Fruit fly (Drosophila melanogaster): ENCODE results near the gene Polr2A.
A peak's percentile ranks its signal among the peaks of the same experiment; 100 is the strongest.

Gene Polr2A

DNA sequence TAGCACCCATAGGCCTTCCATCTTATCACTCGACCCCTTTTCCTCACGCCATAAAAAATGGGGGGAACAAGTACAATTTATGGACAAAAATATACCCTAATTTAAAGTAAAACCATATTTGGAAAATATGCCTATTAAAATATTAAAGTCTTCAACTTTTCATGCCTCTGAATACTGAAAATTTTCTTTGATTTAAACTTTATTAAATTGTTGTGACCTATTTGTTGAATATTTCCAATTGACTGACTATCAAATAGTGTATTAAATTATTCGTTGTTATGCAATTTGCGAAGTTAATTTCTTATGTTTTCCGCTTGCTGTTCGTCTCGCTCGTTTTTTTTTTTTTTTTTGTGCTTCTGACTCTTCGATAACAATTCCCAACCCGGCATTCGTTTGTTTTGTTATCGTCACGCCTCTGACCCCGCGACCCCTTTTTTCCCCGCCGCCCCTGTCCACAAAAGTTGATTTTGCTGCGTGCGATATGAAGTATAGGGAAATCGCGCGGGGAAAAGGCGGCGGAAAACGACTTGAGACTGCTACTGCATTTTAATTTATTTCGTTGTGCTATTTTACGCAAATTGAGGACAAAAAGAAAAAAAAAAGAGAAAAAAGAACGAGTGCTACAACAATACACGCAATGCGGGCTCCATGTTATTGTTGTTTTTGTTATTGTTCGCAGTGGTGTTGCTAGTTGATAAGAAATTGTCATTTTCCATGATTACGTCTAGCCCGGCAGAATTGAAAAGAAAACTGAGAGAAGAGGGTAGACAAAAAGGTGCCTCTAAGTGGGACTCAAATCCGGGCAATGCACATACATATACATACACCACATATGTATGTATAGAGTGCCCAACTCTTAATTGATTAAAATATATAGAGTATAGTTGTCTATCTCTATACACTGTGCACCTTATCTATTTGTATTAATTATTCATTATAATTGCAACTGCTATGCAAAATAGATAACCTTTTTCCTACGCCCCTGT lies 48.3 kb downstream of the Polr2A start:
- TF ChIP-seq Sp1 (GFP tag; optimal IDR thresholded peaks at IDR 0.05) (peak; percentile 29), rgr (GFP tag; optimal IDR thresholded peaks at IDR 0.05) (peak; percentile 13), dsf (GFP tag; optimal IDR thresholded peaks at IDR 0.05; ENCODE audit: borderline replicate concordance) (no peak), h (GFP tag; optimal IDR thresholded peaks at IDR 0.05) (peak; percentile 30), Dif (GFP tag; optimal IDR thresholded peaks at IDR 0.05; ENCODE audit: partially characterized antibody) (no peak), br (GFP tag; optimal IDR thresholded peaks at IDR 0.05) (peak; percentile 0), psq (GFP tag; optimal IDR thresholded peaks at IDR 0.05) (peak; percentile 26), HLH106 (tag; optimal IDR thresholded peaks at IDR 0.05) (peak; percentile 40), Rel (GFP tag; optimal IDR thresholded peaks at IDR 0.05) (no peak), Rel (tag; optimal IDR thresholded peaks at IDR 0.05) (peak; percentile 13), CrebA (GFP tag; optimal IDR thresholded peaks at IDR 0.05; ENCODE audit: borderline replicate concordance) (no peak), fru (GFP tag; optimal IDR thresholded peaks at IDR 0.05) (peak; percentile 46), OdsH (GFP tag; optimal IDR thresholded peaks at IDR 0.05) (peak; percentile 3), tai (GFP tag; optimal IDR thresholded peaks at IDR 0.05) (no peak), CG9705 (GFP tag; optimal IDR thresholded peaks at IDR 0.05) (no peak), foxo (GFP tag; optimal IDR thresholded peaks at IDR 0.05) (peak in 1 of 2 experiments; percentile 28), woc (GFP tag; optimal IDR thresholded peaks at IDR 0.05) (peak; percentile 6), usp (GFP tag; optimal IDR thresholded peaks at IDR 0.05) (no peak)

DNA sequence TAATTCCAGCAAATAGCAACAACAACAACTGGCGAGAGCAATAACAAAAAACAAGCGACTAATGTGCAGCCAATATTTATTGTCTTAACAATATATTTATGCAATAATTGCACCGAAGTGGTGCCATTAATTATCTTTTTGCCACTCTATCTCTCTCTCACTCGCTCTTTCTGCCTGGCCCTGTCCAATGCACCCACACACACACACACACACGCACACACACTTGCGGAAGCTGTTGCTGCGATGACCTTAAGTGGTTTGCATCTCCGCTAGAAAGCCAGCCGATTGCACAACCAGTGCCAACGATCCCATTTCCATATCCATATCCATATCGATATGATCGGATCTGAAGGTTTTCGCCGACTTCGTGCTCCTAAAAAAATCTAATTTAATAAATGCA lies 49.9 kb downstream of the Polr2A start:
- TF ChIP-seq Dfd (GFP tag; optimal IDR thresholded peaks at IDR 0.05) (peak; percentile 58), br (GFP tag; optimal IDR thresholded peaks at IDR 0.05) (no peak)

DNA sequence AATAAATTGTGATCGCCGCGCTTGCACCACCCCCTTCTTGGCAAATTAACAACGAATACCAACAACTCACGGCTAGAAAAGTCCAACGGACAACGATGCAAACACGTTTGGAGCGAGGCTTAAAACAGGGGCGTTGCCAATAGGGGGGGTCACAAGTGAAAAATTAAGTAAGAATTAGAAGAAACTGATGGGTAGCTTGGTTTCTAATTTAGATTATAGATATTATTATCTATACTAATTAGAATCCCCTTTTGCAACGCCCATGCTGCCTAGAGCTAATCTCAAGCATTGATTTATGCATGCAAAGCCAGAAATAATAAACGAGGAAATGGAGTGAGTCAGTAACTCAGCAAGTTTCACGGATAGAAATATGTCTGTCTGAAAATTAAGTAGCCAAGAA lies 51.7 kb downstream of the Polr2A start:
- no peak for TF ChIP-seq Rel (GFP tag; optimal IDR thresholded peaks at IDR 0.05)
- no peak for TF ChIP-seq Rel (tag; optimal IDR thresholded peaks at IDR 0.05)
- TF ChIP-seq sv (GFP tag; optimal IDR thresholded peaks at IDR 0.05) = peak; percentile 45

DNA sequence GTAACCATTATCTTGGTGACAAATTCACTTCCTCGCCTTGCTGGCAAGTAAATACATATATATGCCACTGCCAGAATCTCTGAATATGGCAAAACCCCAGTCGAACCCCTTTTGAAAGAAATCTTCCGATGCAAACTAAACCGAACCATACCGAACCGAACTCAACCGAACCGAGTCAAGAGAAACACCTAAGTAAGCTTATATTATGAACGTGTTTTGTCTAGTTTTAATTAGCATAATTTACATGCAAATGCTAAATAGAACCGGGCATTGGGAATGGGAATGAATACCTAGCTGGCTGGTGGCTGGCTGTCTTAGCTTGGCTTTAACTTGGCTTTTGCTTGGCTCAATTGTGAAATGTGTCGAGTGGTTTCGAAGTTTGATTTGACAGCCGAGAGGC lies 52.8 kb downstream of the Polr2A start:
- TF ChIP-seq N (GFP tag; optimal IDR thresholded peaks at IDR 0.05) = no peak
- no peak for TF ChIP-seq Rel (GFP tag; optimal IDR thresholded peaks at IDR 0.05)
- no peak for TF ChIP-seq Rel (tag; optimal IDR thresholded peaks at IDR 0.05)
- TF ChIP-seq woc (GFP tag; optimal IDR thresholded peaks at IDR 0.05) = no peak
- no peak for TF ChIP-seq fru (GFP tag; optimal IDR thresholded peaks at IDR 0.05)
- TF ChIP-seq tai (GFP tag; optimal IDR thresholded peaks at IDR 0.05) = no peak
- TF ChIP-seq HLH106 (tag; optimal IDR thresholded peaks at IDR 0.05) = no peak
- TF ChIP-seq Abd-B (GFP tag; optimal IDR thresholded peaks at IDR 0.05) = no peak
- no peak for TF ChIP-seq Dif (GFP tag; optimal IDR thresholded peaks at IDR 0.05; ENCODE audit: partially characterized antibody)

DNA sequence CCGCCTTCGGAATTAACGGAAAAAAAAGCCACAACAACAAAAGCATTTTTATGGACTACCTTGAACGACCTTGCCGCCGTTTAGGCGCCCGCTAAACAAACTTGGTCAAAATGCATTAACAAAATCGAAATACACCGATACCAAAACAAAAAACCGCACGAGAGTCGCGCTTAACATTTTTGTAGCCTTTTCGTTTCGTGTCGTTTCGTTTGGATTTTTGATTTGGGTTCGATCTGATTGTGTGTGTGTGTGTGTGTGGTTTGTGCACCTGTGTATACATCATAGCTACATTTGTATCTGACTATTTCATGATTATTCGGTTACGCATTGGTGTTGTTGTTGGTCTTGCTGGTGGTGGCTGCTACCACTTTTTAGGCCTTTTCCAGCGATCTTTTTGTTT lies 54.6 kb downstream of the Polr2A start:
- TF ChIP-seq CG32264 (GFP tag; optimal IDR thresholded peaks at IDR 0.05) (no peak), jim (GFP tag; optimal IDR thresholded peaks at IDR 0.05) (no peak)

DNA sequence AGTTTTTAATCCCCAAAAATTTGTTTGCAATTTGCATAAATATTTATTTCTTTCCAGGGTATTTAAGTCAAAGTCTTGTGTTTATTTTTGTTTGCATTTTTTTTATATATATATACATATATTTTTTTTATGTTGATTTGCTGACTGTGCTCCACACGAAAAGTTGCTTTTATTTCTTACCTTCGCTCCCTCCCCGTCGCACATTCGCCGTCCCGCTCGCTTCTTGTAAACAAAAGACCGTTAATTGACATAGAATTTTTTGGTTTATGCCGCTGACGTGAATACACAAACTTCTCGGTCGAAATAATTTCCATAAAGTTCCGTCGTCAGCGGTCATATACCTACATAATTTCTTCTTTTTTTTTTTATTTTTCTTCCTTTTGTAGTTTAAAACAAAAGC lies 57.3 kb downstream of the Polr2A start:
- TF ChIP-seq sv (GFP tag; optimal IDR thresholded peaks at IDR 0.05) = no peak
- TF ChIP-seq CG32264 (GFP tag; optimal IDR thresholded peaks at IDR 0.05) = no peak
